Worm (Caenorhabditis elegans) whole organism, L1 larva: Measurements from ENCODE around the gene T26C5.3.

ENCODE experiments used
- C04F5.9 ChIP-seq: sonication (generic microtip); optimal IDR thresholded peaks from 2 replicates; lab custom pipeline; 2016; ENCODE audit warnings: missing genetic modification characterization, missing compliant biosample characterization
- aha-1 ChIP-seq: fragments of 150-350 bp; optimal IDR thresholded peaks from 2 replicates; lab custom pipeline; 2014; ENCODE audit warnings: missing biosample characterization, missing genetic modification characterization
- ama-1 ChIP-seq: fragments of 150-350 bp; optimal IDR thresholded peaks from 2 replicates; lab custom pipeline; 2014
- ceh-8 ChIP-seq: fragments of 200-800 bp; sonication (Bioruptor generic); optimal IDR thresholded peaks from 2 replicates; lab custom pipeline; 2018; ENCODE audit warnings: mild to moderate bottlenecking, missing genetic modification characterization, moderate library complexity, missing compliant biosample characterization
- ceh-90 ChIP-seq: sonication (generic microtip); optimal IDR thresholded peaks from 2 replicates; lab custom pipeline; 2016; ENCODE audit warnings: missing genetic modification characterization, missing compliant biosample characterization
- dpl-1 ChIP-seq, 3 experiments: fragments of 150-350 bp in 2 of 3; sonication (generic microtip) in 1 of 3; optimal IDR thresholded peaks; 2 replicates each; lab custom pipeline; 2014 to 2017; ENCODE audit warnings: missing biosample characterization in 3 of 3, missing genetic modification characterization in 3 of 3, missing genetic modification reagents in 3 of 3
- efl-1 ChIP-seq, 4 experiments: fragments of 150-350 bp; optimal IDR thresholded peaks in 3 of 4; peaks in 1 of 4; 1 replicate in 1 of 4; 2 replicates in 3 of 4; lab custom pipeline; 2014; ENCODE audit warnings: missing biosample characterization in 2 of 4, missing genetic modification characterization in 2 of 4, missing genetic modification reagents in 2 of 4
- efl-3 ChIP-seq: fragments of 200-800 bp; sonication (Bioruptor generic); optimal IDR thresholded peaks from 2 replicates; lab custom pipeline; 2018; ENCODE audit warnings: mild to moderate bottlenecking, missing genetic modification characterization, missing compliant biosample characterization
- elt-2 ChIP-seq: sonication (generic microtip); optimal IDR thresholded peaks from 2 replicates; lab custom pipeline; 2016; ENCODE audit warnings: missing genetic modification characterization, mild to moderate bottlenecking, inconsistent platforms, missing compliant biosample characterization, missing genetic modification reagents
- ets-5 ChIP-seq: fragments of 200-800 bp; sonication (Bioruptor generic); IDR thresholded peaks from 2 replicates; pipeline ENCODE4 v1.3.6; 2022; ENCODE audit warnings: missing genetic modification characterization, missing compliant biosample characterization
- fkh-10 ChIP-seq: sonication (generic microtip); optimal IDR thresholded peaks from 2 replicates; lab custom pipeline; 2017; ENCODE audit warnings: missing biosample characterization, missing genetic modification reagents, missing genetic modification characterization
- fkh-8 ChIP-seq: sonication (generic microtip); optimal IDR thresholded peaks from 2 replicates; lab custom pipeline; 2016; ENCODE audit warnings: mild to moderate bottlenecking, missing genetic modification characterization, missing compliant biosample characterization
- fos-1 ChIP-seq: fragments of 150-350 bp; optimal IDR thresholded peaks from 2 replicates; lab custom pipeline; 2014; ENCODE audit warnings: missing biosample characterization, missing genetic modification characterization
- grh-1 ChIP-seq: fragments of 200-800 bp; sonication (Bioruptor generic); IDR thresholded peaks from 2 replicates; pipeline ENCODE4 v1.3.6; 2022; ENCODE audit warnings: missing genetic modification reagents, missing genetic modification characterization, missing compliant biosample characterization
- hlh-17 ChIP-seq: fragments of 200-800 bp; sonication (Bioruptor generic); optimal IDR thresholded peaks from 2 replicates; lab custom pipeline; 2018; ENCODE audit warnings: missing genetic modification characterization, mild to moderate bottlenecking, missing compliant biosample characterization, moderate library complexity, borderline replicate concordance
- hpl-2 ChIP-seq: fragments of 150-350 bp; optimal IDR thresholded peaks from 2 replicates; lab custom pipeline; 2014; ENCODE audit warnings: missing biosample characterization, missing genetic modification reagents, missing genetic modification characterization
- irx-1 ChIP-seq: sonication (generic microtip); optimal IDR thresholded peaks from 2 replicates; lab custom pipeline; 2016; ENCODE audit warnings: missing genetic modification characterization, missing compliant biosample characterization
- jun-1 ChIP-seq: fragments of 150-350 bp; optimal IDR thresholded peaks from 2 replicates; lab custom pipeline; 2014; ENCODE audit warnings: missing biosample characterization, missing genetic modification reagents, missing genetic modification characterization
- lin-13 ChIP-seq: fragments of 150-350 bp; optimal IDR thresholded peaks from 2 replicates; lab custom pipeline; 2014; ENCODE audit warnings: missing biosample characterization, missing genetic modification reagents, missing genetic modification characterization
- lin-14 ChIP-seq: fragments of 200-800 bp; sonication (Bioruptor generic); optimal IDR thresholded peaks from 2 replicates; lab custom pipeline; 2018; ENCODE audit warnings: mild to moderate bottlenecking, missing genetic modification characterization, moderate library complexity, missing compliant biosample characterization
- lin-35 ChIP-seq, 2 experiments: fragments of 150-350 bp; optimal IDR thresholded peaks; 2 replicates each; lab custom pipeline; 2014; ENCODE audit warnings: missing biosample characterization in 2 of 2, missing genetic modification characterization in 2 of 2, missing genetic modification reagents in 2 of 2
- lin-39 ChIP-seq: fragments of 150-350 bp; optimal IDR thresholded peaks from 2 replicates; lab custom pipeline; 2014; ENCODE audit warnings: missing biosample characterization, missing genetic modification reagents, missing genetic modification characterization
- mab-9 ChIP-seq: fragments of 200-800 bp; sonication (Bioruptor generic); IDR thresholded peaks from 2 replicates; pipeline ENCODE4 v1.3.6; 2022; ENCODE audit warnings: missing genetic modification reagents, missing genetic modification characterization, missing compliant biosample characterization
- mep-1 ChIP-seq: fragments of 150-350 bp; optimal IDR thresholded peaks from 2 replicates; lab custom pipeline; 2014; ENCODE audit warnings: missing biosample characterization, missing genetic modification characterization
- nhr-11 ChIP-seq: fragments of 150-350 bp; optimal IDR thresholded peaks from 2 replicates; lab custom pipeline; 2014; ENCODE audit warnings: missing biosample characterization, missing genetic modification characterization
- nhr-12 ChIP-seq: sonication (generic microtip); optimal IDR thresholded peaks from 2 replicates; lab custom pipeline; 2017; ENCODE audit warnings: missing biosample characterization, missing genetic modification characterization
- nhr-19 ChIP-seq: fragments of 200-800 bp; sonication (Bioruptor generic); conservative IDR thresholded peaks from 2 replicates; pipeline ENCODE4 v1.3.6; 2022; ENCODE audit warnings: missing genetic modification characterization, missing compliant biosample characterization
- nhr-47 ChIP-seq: sonication (generic microtip); optimal IDR thresholded peaks from 2 replicates; lab custom pipeline; 2016; ENCODE audit warnings: mild to moderate bottlenecking, missing genetic modification characterization, moderate library complexity, missing compliant biosample characterization
- nhr-71 ChIP-seq: sonication (generic microtip); optimal IDR thresholded peaks from 2 replicates; lab custom pipeline; 2016; ENCODE audit warnings: mild to moderate bottlenecking, missing genetic modification characterization, moderate library complexity, missing compliant biosample characterization
- nhr-77 ChIP-seq: fragments of 150-350 bp; optimal IDR thresholded peaks from 2 replicates; lab custom pipeline; 2014; ENCODE audit warnings: missing biosample characterization, missing genetic modification characterization
- nhr-84 ChIP-seq: sonication (generic microtip); optimal IDR thresholded peaks from 2 replicates; lab custom pipeline; 2017; ENCODE audit warnings: missing biosample characterization, missing genetic modification characterization
- pag-3 ChIP-seq: sonication (generic microtip); optimal IDR thresholded peaks from 2 replicates; lab custom pipeline; 2017; ENCODE audit warnings: missing genetic modification characterization, mild to moderate bottlenecking, missing compliant biosample characterization, antibody characterized with exemption, borderline replicate concordance; ENCODE audit not compliant: insufficient read depth
- pqm-1 ChIP-seq: sonication (generic microtip); optimal IDR thresholded peaks from 3 replicates; lab custom pipeline; 2017; ENCODE audit warnings: missing biosample characterization, missing genetic modification characterization
- rnt-1 ChIP-seq: sonication (generic microtip); optimal IDR thresholded peaks from 2 replicates; lab custom pipeline; 2016; ENCODE audit warnings: mild to moderate bottlenecking, missing genetic modification characterization, moderate library complexity, missing compliant biosample characterization
- sptf-1 ChIP-seq: fragments of 150-350 bp; optimal IDR thresholded peaks from 2 replicates; lab custom pipeline; 2014; ENCODE audit warnings: missing biosample characterization, missing genetic modification characterization
- sup-37 ChIP-seq: fragments of 200-800 bp; sonication (Bioruptor generic); optimal IDR thresholded peaks from 2 replicates; lab custom pipeline; 2018; ENCODE audit warnings: mild to moderate bottlenecking, missing genetic modification characterization, missing compliant biosample characterization
- swsn-7 ChIP-seq: sonication (generic microtip); optimal IDR thresholded peaks from 2 replicates; lab custom pipeline; 2016; ENCODE audit warnings: missing genetic modification characterization, missing compliant biosample characterization
- tbx-2 ChIP-seq: sonication (generic microtip); optimal IDR thresholded peaks from 2 replicates; lab custom pipeline; 2016; ENCODE audit warnings: missing genetic modification characterization, missing compliant biosample characterization
- tlp-1 ChIP-seq: fragments of 150-350 bp; optimal IDR thresholded peaks from 2 replicates; lab custom pipeline; 2014; ENCODE audit warnings: missing biosample characterization, missing genetic modification characterization
- unc-130 ChIP-seq: fragments of 150-350 bp; optimal IDR thresholded peaks from 2 replicates; lab custom pipeline; 2017; ENCODE audit warnings: missing biosample characterization, missing genetic modification characterization, inconsistent platforms
- unc-30 ChIP-seq: sonication (generic microtip); optimal IDR thresholded peaks from 2 replicates; lab custom pipeline; 2017; ENCODE audit warnings: missing biosample characterization, missing genetic modification characterization
- xbp-1 ChIP-seq: sonication (generic microtip); optimal IDR thresholded peaks from 2 replicates; lab custom pipeline; 2016; ENCODE audit warnings: missing genetic modification characterization, missing compliant biosample characterization
- zip-4 ChIP-seq: fragments of 200-800 bp; sonication (Bioruptor generic); optimal IDR thresholded peaks from 2 replicates; lab custom pipeline; 2018; ENCODE audit warnings: mild to moderate bottlenecking, missing genetic modification characterization, moderate library complexity, missing compliant biosample characterization
- ztf-11 ChIP-seq, 2 experiments: sonication (generic microtip); optimal IDR thresholded peaks; 2 replicates each; lab custom pipeline; 2016 to 2017; ENCODE audit warnings: missing genetic modification characterization in 2 of 2, missing biosample characterization in 1 of 2, missing compliant biosample characterization in 1 of 2
- ztf-4 ChIP-seq: fragments of 150-350 bp; optimal IDR thresholded peaks from 2 replicates; lab custom pipeline; 2014; ENCODE audit warnings: missing biosample characterization, missing genetic modification characterization

The T26C5.3 gene

ce11 chrII:9273984-9274383 is 37.6 kb downstream of the T26C5.3 start (continued):
- TF ChIP-seq tbx-2 = peak; percentile 89
- TF ChIP-seq ztf-11 (tag; optimal IDR thresholded peaks at IDR 0.05; lab: Kevin White, UChicago) = no peak
- TF ChIP-seq aha-1 (tag; lab: Kevin White, UChicago) = no peak
- peak; percentile 86 for TF ChIP-seq mep-1 (tag; lab: Kevin White, UChicago)
- no peak for TF ChIP-seq pqm-1 (tag; lab: Kevin White, UChicago)
- TF ChIP-seq tlp-1 = no peak
- peak; percentile 56; the same call in 1 of the 2 replicates for TF ChIP-seq mab-9 (GFP tag; lab: Robert Waterston, UW)
- no peak for TF ChIP-seq ceh-8 (GFP tag; lab: Kevin White, UChicago)
- peak; percentile 83 to 91 for TF ChIP-seq efl-1 (optimal IDR thresholded peaks at IDR 0.05; lab: Kevin White, UChicago)
- peak; percentile 63 to 96 for TF ChIP-seq efl-1 (GFP tag; optimal IDR thresholded peaks at IDR 0.05 in 1 of 2; lab: Kevin White, UChicago)
- peak; percentile 44 for TF ChIP-seq hpl-2 (GFP tag; lab: Kevin White, UChicago)
- TF ChIP-seq unc-130 (tag; lab: Kevin White, UChicago) = no peak
- no peak for TF ChIP-seq nhr-84 (tag; lab: Kevin White, UChicago)
- TF ChIP-seq C04F5.9 = peak; percentile 16
- TF ChIP-seq nhr-19 (GFP tag; lab: Robert Waterston, UW) = peak; percentile 86
- no peak for TF ChIP-seq ets-5 (GFP tag; lab: Robert Waterston, UW)
- TF ChIP-seq lin-14 (GFP tag; lab: Kevin White, UChicago) = peak; percentile 97
- TF ChIP-seq lin-39 (tag; lab: Kevin White, UChicago) = peak; percentile 60
- TF ChIP-seq pag-3 (tag; lab: Kevin White, UChicago) = no peak
- TF ChIP-seq grh-1 (GFP tag; lab: Robert Waterston, UW) = peak; percentile 80
- TF ChIP-seq jun-1 (tag; lab: Kevin White, UChicago) = peak; percentile 78
- TF ChIP-seq swsn-7 (tag; lab: Kevin White, UChicago) = peak; percentile 86
- TF ChIP-seq sup-37 (GFP tag; lab: Kevin White, UChicago) = no peak
- no peak for TF ChIP-seq sptf-1 (tag; lab: Kevin White, UChicago)
- no peak for TF ChIP-seq efl-3
- peak; percentile 89 for TF ChIP-seq fkh-8
- TF ChIP-seq dpl-1 (GFP tag; optimal IDR thresholded peaks at IDR 0.05; lab: Kevin White, UChicago) = peak; percentile 47 to 70 (median 69)
- TF ChIP-seq xbp-1 (tag; lab: Kevin White, UChicago) = peak; percentile 80
- TF ChIP-seq ceh-90 (tag; lab: Kevin White, UChicago) = no peak
- TF ChIP-seq nhr-77 = peak; percentile 49
- peak; percentile 53 for TF ChIP-seq elt-2
- TF ChIP-seq hlh-17 (GFP tag; lab: Kevin White, UChicago) = no peak
- TF ChIP-seq nhr-71 = peak; percentile 96
- TF ChIP-seq fkh-10 (GFP tag; lab: Kevin White, UChicago) = peak; percentile 2
- peak; percentile 71 for TF ChIP-seq ztf-4
- peak; percentile 79 for TF ChIP-seq irx-1 (tag; lab: Kevin White, UChicago)
- peak; percentile 6 for TF ChIP-seq ama-1 (lab: Kevin White, UChicago)
- TF ChIP-seq nhr-47 = peak; percentile 89
- peak; percentile 68 to 84 for TF ChIP-seq lin-35 (GFP tag; optimal IDR thresholded peaks at IDR 0.05; lab: Kevin White, UChicago)
- peak; percentile 70 for TF ChIP-seq lin-13 (GFP tag; lab: Kevin White, UChicago)
- no peak for TF ChIP-seq nhr-12 (tag; lab: Kevin White, UChicago)
- no peak for TF ChIP-seq zip-4 (GFP tag; lab: Kevin White, UChicago)
- TF ChIP-seq nhr-11 (tag; lab: Kevin White, UChicago) = peak; percentile 86
- TF ChIP-seq unc-30 = no peak
- TF ChIP-seq rnt-1 (tag; lab: Kevin White, UChicago) = peak; percentile 92
- TF ChIP-seq fos-1 = peak; percentile 86
